Worm (Caenorhabditis elegans): Measurements from ENCODE around the gene srw-79.

DNA sequence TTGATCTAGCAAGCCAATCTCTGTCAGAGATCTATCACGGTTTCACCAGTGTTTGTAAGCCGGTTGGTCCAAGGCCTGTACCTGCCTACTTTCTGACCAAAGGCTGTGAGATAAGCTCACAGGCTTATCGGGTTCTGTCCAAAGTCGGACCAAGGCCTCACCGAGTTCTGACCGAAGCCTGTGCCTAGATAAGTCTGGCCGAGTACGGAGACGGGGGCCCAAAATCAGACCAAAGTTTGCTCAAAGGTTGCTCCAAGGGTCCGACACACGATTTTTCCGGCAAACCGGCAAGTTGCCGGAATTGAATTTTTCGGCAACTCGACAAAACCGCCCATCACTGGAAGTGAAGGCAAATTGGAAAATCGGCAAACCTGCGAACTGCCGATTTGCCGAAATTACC, 15.0 kb upstream of the srw-79 start:
- TF ChIP-seq tbx-2 (tag; optimal IDR thresholded peaks at IDR 0.05) (no peak), nhr-237 (tag; optimal IDR thresholded peaks at IDR 0.05) (no peak), snpc-4 (tag; optimal IDR thresholded peaks at IDR 0.05) (no peak), elt-2 (tag; optimal IDR thresholded peaks at IDR 0.05) (no peak)

Measured in whole organism, L3 larva.